Fruit fly (Drosophila melanogaster) ovary, adult (tissue): ENCODE results near the gene Ir75b.
A peak's percentile ranks its signal among the peaks of the same experiment; 100 is the strongest.

Experiments
- CG17801 ChIP-seq: fragments of 200-800 bp; optimal IDR thresholded peaks from 2 replicates; lab custom pipeline; 2019; ENCODE audit warnings: missing biosample characterization, mild to moderate bottlenecking, missing genetic modification characterization, moderate library complexity; ENCODE audit not compliant: partially characterized antibody

Gene Ir75b

dm6 chr3L:17808597-17809213 is 11.3 kb downstream of the Ir75b start, which contains the start of gene CG32191:
CG32191 (minus strand) TSS chr3L:17809146.
- no peak for TF ChIP-seq CG17801 (GFP tag; lab: Kevin White, UChicago)

- no peak for TF ChIP-seq CG17801 (GFP tag; lab: Kevin White, UChicago)
Measured at dm6 chr3L:17806357-17807025, 13.5 kb downstream of the Ir75b start, which contains the start of gene CG32187. CG32187 (minus strand) TSS chr3L:17806365.

dm6 chr3L:17804511-17804910 is 15.5 kb downstream of the Ir75b start, which contains the start of gene ais:
ais (minus strand) TSS chr3L:17804715.
- peak; percentile 30 for TF ChIP-seq CG17801 (GFP tag; lab: Kevin White, UChicago)

- peak; percentile 51 for TF ChIP-seq CG17801 (GFP tag; lab: Kevin White, UChicago)
Measured at dm6 chr3L:17802107-17802506, 17.9 kb downstream of the Ir75b start, which contains the start of gene NUCB1. NUCB1 (minus strand) TSS chr3L:17802279.

- TF ChIP-seq CG17801 (GFP tag; lab: Kevin White, UChicago) = no peak
Measured at dm6 chr3L:17797494-17797893, 22.5 kb downstream of the Ir75b start, which contains the start of gene CG42816. CG42816 (minus strand) TSS chr3L:17797594.

dm6 chr3L:17791495-17791894 is 28.5 kb downstream of the Ir75b start:
- no peak for TF ChIP-seq CG17801 (GFP tag; lab: Kevin White, UChicago)

- no peak for TF ChIP-seq CG17801 (GFP tag; lab: Kevin White, UChicago)
Measured at dm6 chr3L:17791467-17791494, 28.7 kb downstream of the Ir75b start, which contains the start of gene CG42815. CG42815 (minus strand) TSS chr3L:17791486.

- TF ChIP-seq CG17801 (GFP tag; lab: Kevin White, UChicago) = no peak
Measured at dm6 chr3L:17791067-17791466, 28.9 kb downstream of the Ir75b start.
